Worm (Caenorhabditis elegans): ENCODE results near the gene W08E12.6.

DNA sequence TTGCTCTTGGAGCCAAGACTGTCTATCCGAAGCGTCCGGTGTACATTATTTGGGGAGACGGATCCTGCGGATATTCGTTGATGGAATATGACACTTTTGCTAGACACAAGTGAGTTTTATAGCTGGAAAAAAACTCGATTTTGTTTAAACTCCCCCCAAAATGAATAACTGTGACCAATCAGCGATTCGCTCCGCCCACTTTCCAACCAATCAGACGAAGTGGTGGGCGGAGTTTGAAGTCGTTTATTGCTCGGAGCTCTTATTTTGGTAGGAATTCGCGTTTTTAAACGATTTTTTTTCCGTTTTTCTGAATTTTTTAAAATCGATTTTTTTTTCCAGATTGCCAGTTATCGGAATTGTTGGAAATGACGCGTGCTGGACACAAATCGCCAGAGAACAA lies 36.6 kb upstream of the W08E12.6 start:
- no peak for TF ChIP-seq skn-1 (tag; optimal IDR thresholded peaks at IDR 0.05)
- no peak for TF ChIP-seq ceh-82 (tag; optimal IDR thresholded peaks at IDR 0.05)
- TF ChIP-seq unc-62 (GFP tag; optimal IDR thresholded peaks at IDR 0.05), result no peak
